Fruit fly (Drosophila melanogaster): ENCODE measurements around the gene twit.

Gene twit

dm6 chr2L:20864764-20865265 lies 12.4 kb downstream of the twit start, which contains the start of gene CG9338 (continued):
- TF ChIP-seq CG13894 (tag; optimal IDR thresholded peaks at IDR 0.05): peak; percentile 90
- no peak; the same call in 1 of the 2 replicates for TF ChIP-seq CG32772 (GFP tag; IDR thresholded peaks at IDR 0.05)
- peak; percentile 91 for TF ChIP-seq Asciz (GFP tag; optimal IDR thresholded peaks at IDR 0.05)
- peak; percentile 69 for TF ChIP-seq CG9817 (tag; optimal IDR thresholded peaks at IDR 0.05)
- peak; percentile 82 for TF ChIP-seq Dek (tag; optimal IDR thresholded peaks at IDR 0.05)
- peak; percentile 99 for TF ChIP-seq row (GFP tag; IDR thresholded peaks at IDR 0.05)
- TF ChIP-seq CG4617 (GFP tag; optimal IDR thresholded peaks at IDR 0.05; ENCODE audit: borderline replicate concordance): peak; percentile 16
- TF ChIP-seq MTF-1 (GFP tag; optimal IDR thresholded peaks at IDR 0.05; ENCODE audit: borderline replicate concordance): peak; percentile 36
- no peak for TF ChIP-seq zf30C (GFP tag; optimal IDR thresholded peaks at IDR 0.05)
- peak; percentile 96 for TF ChIP-seq CG18262 (tag; optimal IDR thresholded peaks at IDR 0.05)
- TF ChIP-seq CG9437 (GFP tag; optimal IDR thresholded peaks at IDR 0.05): peak; percentile 58
- peak; percentile 88 for TF ChIP-seq sd (tag; optimal IDR thresholded peaks at IDR 0.05)
- peak; percentile 80 for TF ChIP-seq CG6175 (GFP tag; IDR thresholded peaks at IDR 0.05)
- peak; percentile 95 for TF ChIP-seq CG4424 (GFP tag; optimal IDR thresholded peaks at IDR 0.05)
- peak in 1 of 2 experiments; percentile 57 for TF ChIP-seq Hr78 (GFP tag; optimal IDR thresholded peaks at IDR 0.05)
- peak; percentile 70 for TF ChIP-seq CG2202 (tag; optimal IDR thresholded peaks at IDR 0.05)
- TF ChIP-seq dati (GFP tag; IDR thresholded peaks at IDR 0.05): peak; percentile 34; the same call in 1 of the 2 replicates
- peak; percentile 42; the same call in 1 of the 2 replicates for TF ChIP-seq ap (GFP tag; IDR thresholded peaks at IDR 0.05)
- peak; percentile 79 for TF ChIP-seq NfI (GFP tag; optimal IDR thresholded peaks at IDR 0.05)
- TF ChIP-seq h (optimal IDR thresholded peaks at IDR 0.05): no peak
- TF ChIP-seq br (optimal IDR thresholded peaks at IDR 0.05): no peak
- TF ChIP-seq slou (GFP tag; optimal IDR thresholded peaks at IDR 0.05): peak; percentile 47
- peak; percentile 40 for TF ChIP-seq CG8290 (GFP tag; optimal IDR thresholded peaks at IDR 0.05)
- TF ChIP-seq CG8290 (tag; optimal IDR thresholded peaks at IDR 0.05): peak; percentile 14 to 60
- TF ChIP-seq CG7556 (GFP tag; optimal IDR thresholded peaks at IDR 0.05): peak; percentile 86
- peak in 1 of 2 experiments; percentile 32 for TF ChIP-seq crp (GFP tag; optimal IDR thresholded peaks at IDR 0.05)
- TF ChIP-seq NK7.1 (GFP tag; optimal IDR thresholded peaks at IDR 0.05): peak; percentile 76
- TF ChIP-seq Taf1 (GFP tag; IDR thresholded peaks at IDR 0.05): peak; percentile 80
- peak; percentile 74 for TF ChIP-seq CG9727 (GFP tag; optimal IDR thresholded peaks at IDR 0.05)
- peak; percentile 87 for TF ChIP-seq Gug (GFP tag; IDR thresholded peaks at IDR 0.05)
- TF ChIP-seq Fer2 (tag; optimal IDR thresholded peaks at IDR 0.05): peak; percentile 82
- peak; percentile 1 for TF ChIP-seq CG31388 (GFP tag; optimal IDR thresholded peaks at IDR 0.05)
- TF ChIP-seq Sry-β (GFP tag; optimal IDR thresholded peaks at IDR 0.05): peak; percentile 40
- peak; percentile 70 for TF ChIP-seq CG11723 (GFP tag; optimal IDR thresholded peaks at IDR 0.05)
- TF ChIP-seq TFAM (GFP tag; optimal IDR thresholded peaks at IDR 0.05): peak; percentile 68
- TF ChIP-seq gcm2 (GFP tag; optimal IDR thresholded peaks at IDR 0.05): no peak
- peak in 1 of 2 experiments; percentile 4 for TF ChIP-seq Trl (optimal IDR thresholded peaks at IDR 0.05)
- TF ChIP-seq Trl (GFP tag; optimal IDR thresholded peaks at IDR 0.05): peak; percentile 91
- no peak for TF ChIP-seq oc (tag; optimal IDR thresholded peaks at IDR 0.05)
- peak; percentile 76 for TF ChIP-seq CrebB (tag; optimal IDR thresholded peaks at IDR 0.05)
- peak; percentile 52 for TF ChIP-seq CG10462 (GFP tag; optimal IDR thresholded peaks at IDR 0.05)
- TF ChIP-seq usp (GFP tag; optimal IDR thresholded peaks at IDR 0.05): no peak
- no peak; the same call in 1 of the 3 replicates for TF ChIP-seq CG11456 (GFP tag; IDR thresholded peaks at IDR 0.05)
- peak; percentile 56 for TF ChIP-seq ssp (GFP tag; IDR thresholded peaks at IDR 0.05)
- TF ChIP-seq Blimp-1 (GFP tag; optimal IDR thresholded peaks at IDR 0.05): peak; percentile 93
- TF ChIP-seq ham (GFP tag; IDR thresholded peaks at IDR 0.05): 0 out of 2 replicates have a peak, but pooled peaks have one; percentile 12
- peak; percentile 71 for TF ChIP-seq CG15269 (tag; optimal IDR thresholded peaks at IDR 0.05)
- peak; percentile 94; the same call in 2 of the 3 replicates for TF ChIP-seq CG34422 (GFP tag; IDR thresholded peaks at IDR 0.05)
- TF ChIP-seq tll (GFP tag; optimal IDR thresholded peaks at IDR 0.05): no peak
- TF ChIP-seq Atf-2 (GFP tag; optimal IDR thresholded peaks at IDR 0.05): peak; percentile 70
- TF ChIP-seq Rfx (GFP tag; IDR thresholded peaks at IDR 0.05): peak; percentile 85

All from whole organism, embryonic.